Fruit fly (Drosophila melanogaster): ENCODE results near the gene DIP-beta.
A peak's percentile ranks its signal among the peaks of the same experiment; 100 is the strongest.

DNA sequence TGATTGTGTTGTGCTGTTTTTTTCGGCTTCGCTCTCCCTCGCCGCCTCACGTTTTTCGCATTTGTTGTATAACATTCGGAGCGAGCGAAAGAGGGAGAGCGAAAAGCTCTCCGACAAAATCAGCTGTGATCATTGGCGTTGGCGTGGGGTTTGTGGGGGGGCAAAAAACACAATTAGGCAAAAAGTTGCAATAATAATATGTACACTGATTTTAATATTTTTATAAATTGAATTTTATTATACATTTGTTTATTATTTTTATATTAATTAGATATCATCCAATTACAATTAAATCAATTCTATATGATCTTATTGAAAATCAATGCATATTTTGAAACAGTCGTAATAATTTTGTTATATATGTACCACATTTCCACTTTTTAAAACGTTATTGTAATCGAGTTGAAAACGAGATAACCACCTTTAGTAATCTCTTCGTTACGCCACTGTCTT lies 81.9 kb downstream of the DIP-beta start:
- TF ChIP-seq CG6854 (GFP tag; optimal IDR thresholded peaks at IDR 0.05) = peak; percentile 37
- TF ChIP-seq Sox15 (GFP tag; optimal IDR thresholded peaks at IDR 0.05) = no peak
- TF ChIP-seq topi (GFP tag; optimal IDR thresholded peaks at IDR 0.05) = peak; percentile 17
- peak; percentile 37 for TF ChIP-seq Sox102F (GFP tag; optimal IDR thresholded peaks at IDR 0.05)
- TF ChIP-seq svp (GFP tag) = no peak
- peak; percentile 80 for TF ChIP-seq Eip78C (GFP tag)
- peak; percentile 76 for TF ChIP-seq CG15336 (GFP tag; IDR thresholded peaks at IDR 0.05)
- peak; percentile 15 for TF ChIP-seq CG16779 (tag; optimal IDR thresholded peaks at IDR 0.05)
- peak; percentile 38 for TF ChIP-seq lz (GFP tag; optimal IDR thresholded peaks at IDR 0.05)
- TF ChIP-seq Lpt (GFP tag; optimal IDR thresholded peaks at IDR 0.05) = peak; percentile 65
- no peak for TF ChIP-seq Blimp-1 (GFP tag; optimal IDR thresholded peaks at IDR 0.05)
- peak; percentile 48 for TF ChIP-seq Ets96B (tag; optimal IDR thresholded peaks at IDR 0.05)
- peak; percentile 1 for TF ChIP-seq Eip93F (GFP tag; optimal IDR thresholded peaks at IDR 0.05)
- TF ChIP-seq pdm3 (GFP tag; optimal IDR thresholded peaks at IDR 0.05) = peak; percentile 28

All from whole organism, prepupa.